Worm (Caenorhabditis elegans) whole organism, L2 larva: ENCODE results near the gene F13D11.4.

Source experiments
- R02D3.7 ChIP-seq: fragments of 150-350 bp; optimal IDR thresholded peaks from 2 replicates; lab custom pipeline; 2014; ENCODE audit warnings: missing biosample characterization, missing genetic modification characterization
- aly-2 ChIP-seq: fragments of 150-350 bp; optimal IDR thresholded peaks from 2 replicates; lab custom pipeline; 2014; ENCODE audit warnings: missing biosample characterization, missing genetic modification characterization
- crh-2 ChIP-seq: sonication (generic microtip); optimal IDR thresholded peaks from 2 replicates; lab custom pipeline; 2017; ENCODE audit warnings: missing biosample characterization, missing genetic modification characterization
- dmd-4 ChIP-seq: sonication (generic microtip); optimal IDR thresholded peaks from 2 replicates; lab custom pipeline; 2017; ENCODE audit warnings: missing biosample characterization, missing genetic modification characterization
- egl-27 ChIP-seq: sonication (generic microtip); optimal IDR thresholded peaks from 3 replicates; lab custom pipeline; 2017; ENCODE audit warnings: missing biosample characterization, missing genetic modification reagents, missing genetic modification characterization
- elt-1 ChIP-seq: fragments of 150-350 bp; optimal IDR thresholded peaks from 2 replicates; lab custom pipeline; 2014; ENCODE audit warnings: missing biosample characterization, missing genetic modification characterization
- lin-11 ChIP-seq: fragments of 150-350 bp; sonication (generic microtip); optimal IDR thresholded peaks from 2 replicates; lab custom pipeline; 2014; ENCODE audit warnings: missing biosample characterization, missing genetic modification characterization, inconsistent platforms, mixed read lengths
- lsy-2 ChIP-seq, 2 experiments: fragments of 150-350 bp in 1 of 2; sonication (generic microtip) in 1 of 2; optimal IDR thresholded peaks; 2 replicates each; lab custom pipeline; 2014 to 2017; ENCODE audit warnings: missing biosample characterization in 2 of 2, missing genetic modification characterization in 2 of 2
- mdl-1 ChIP-seq, 2 experiments: fragments of 150-350 bp in 1 of 2; sonication (generic microtip) in 1 of 2; optimal IDR thresholded peaks; 2 replicates each; lab custom pipeline; 2017; ENCODE audit warnings: missing biosample characterization in 2 of 2, missing genetic modification characterization in 2 of 2
- nhr-10 ChIP-seq: sonication (generic microtip); optimal IDR thresholded peaks from 2 replicates; lab custom pipeline; 2017; ENCODE audit warnings: missing biosample characterization, missing genetic modification characterization
- skn-1 ChIP-seq: sonication (generic microtip); optimal IDR thresholded peaks from 2 replicates; lab custom pipeline; 2017; ENCODE audit warnings: missing biosample characterization, missing genetic modification characterization
- sma-9 ChIP-seq, 2 experiments: fragments of 150-350 bp in 1 of 2; sonication (generic microtip) in 1 of 2; optimal IDR thresholded peaks; 2 replicates each; lab custom pipeline; 2014 to 2016; ENCODE audit warnings: missing genetic modification characterization in 2 of 2, mild to moderate bottlenecking in 1 of 2, missing biosample characterization in 1 of 2, missing compliant biosample characterization in 1 of 2, missing genetic modification reagents in 1 of 2, moderate library complexity in 1 of 2
- unc-55 ChIP-seq: fragments of 150-350 bp; sonication (generic microtip); optimal IDR thresholded peaks from 3 replicates; lab custom pipeline; 2014; ENCODE audit warnings: missing biosample characterization, missing genetic modification reagents, missing genetic modification characterization

ce11 chrX:5869603-5870002 is 35.0 kb upstream of the F13D11.4 start:
- TF ChIP-seq skn-1 (tag; lab: Kevin White, UChicago) (no peak), R02D3.7 (tag; lab: Kevin White, UChicago) (no peak), unc-55 (GFP tag; lab: Kevin White, UChicago) (no peak), dmd-4 (tag; lab: Kevin White, UChicago) (no peak), aly-2 (tag; lab: Kevin White, UChicago) (no peak), lsy-2 (tag; optimal IDR thresholded peaks at IDR 0.05; lab: Kevin White, UChicago) (no peak), egl-27 (tag; lab: Kevin White, UChicago) (no peak), elt-1 (tag; lab: Kevin White, UChicago) (no peak), lin-11 (no peak), nhr-10 (tag; lab: Kevin White, UChicago) (no peak), mdl-1 (tag; optimal IDR thresholded peaks at IDR 0.05; lab: Kevin White, UChicago) (no peak), crh-2 (tag; lab: Kevin White, UChicago) (no peak), sma-9 (GFP tag; optimal IDR thresholded peaks at IDR 0.05; lab: Kevin White, UChicago) (no peak), sma-9 (tag; optimal IDR thresholded peaks at IDR 0.05; lab: Kevin White, UChicago) (no peak)
